Worm (Caenorhabditis elegans) whole organism, young adult: ENCODE data around the gene prx-19.

Experiments used
- B0035.1 ChIP-seq: sonication (generic microtip); optimal IDR thresholded peaks from 2 replicates; lab custom pipeline; 2016; ENCODE audit warnings: missing genetic modification characterization, mild to moderate bottlenecking, missing compliant biosample characterization, missing genotype, missing genetic modification reagents
- B0336.3 ChIP-seq: fragments of 200-800 bp; sonication (Bioruptor generic); IDR thresholded peaks from 2 replicates; pipeline ENCODE4 v1.3.6; 2022; ENCODE audit warnings: missing genetic modification characterization, missing compliant biosample characterization
- C17E4.6 ChIP-seq: fragments of 200-800 bp; sonication (Bioruptor generic); IDR thresholded peaks from 2 replicates; pipeline ENCODE4 v1.3.6; 2022; ENCODE audit warnings: missing genetic modification reagents, missing genetic modification characterization, missing compliant biosample characterization
- F55B11.4 ChIP-seq: sonication (generic microtip); optimal IDR thresholded peaks from 2 replicates; lab custom pipeline; 2016; ENCODE audit warnings: missing compliant biosample characterization, missing genetic modification characterization, borderline replicate concordance; ENCODE audit not compliant: insufficient read depth
- K11D2.4 ChIP-seq: fragments of 200-800 bp; sonication (Bioruptor generic); IDR thresholded peaks from 2 replicates; pipeline ENCODE4 v1.3.6; 2022; ENCODE audit warnings: missing genetic modification reagents, missing genetic modification characterization, missing compliant biosample characterization
- T07F8.4 ChIP-seq: sonication (generic microtip); optimal IDR thresholded peaks from 2 replicates; lab custom pipeline; 2016; ENCODE audit warnings: mild to moderate bottlenecking, missing genetic modification characterization, moderate library complexity, missing compliant biosample characterization
- Y56A3A.18 ChIP-seq: fragments of 200-800 bp; sonication (Bioruptor generic); IDR thresholded peaks from 2 replicates; pipeline ENCODE4 v1.3.6; 2022; ENCODE audit warnings: missing genetic modification reagents, missing genetic modification characterization, missing compliant biosample characterization
- Y79H2A.3 ChIP-seq: fragments of 200-800 bp; sonication (Bioruptor generic); conservative IDR thresholded peaks from 2 replicates; pipeline ENCODE4 v1.3.6; 2022; ENCODE audit warnings: missing genetic modification reagents, missing genetic modification characterization, missing compliant biosample characterization
- ZK185.1 ChIP-seq: sonication (generic microtip); optimal IDR thresholded peaks from 2 replicates; lab custom pipeline; 2016; ENCODE audit warnings: mild to moderate bottlenecking, missing genetic modification characterization, missing compliant biosample characterization; ENCODE audit not compliant: poor library complexity, severe bottlenecking
- aptf-2 ChIP-seq: fragments of 200-800 bp; sonication (Bioruptor generic); conservative IDR thresholded peaks from 2 replicates; pipeline ENCODE4 v1.3.6; 2022; ENCODE audit warnings: missing genetic modification reagents, missing genetic modification characterization, missing compliant biosample characterization
- attf-6 ChIP-seq: fragments of 200-800 bp; sonication (Bioruptor generic); IDR thresholded peaks from 2 replicates; pipeline ENCODE4 v1.3.6; 2022; ENCODE audit warnings: missing genetic modification reagents, missing genetic modification characterization, missing compliant biosample characterization
- bed-2 ChIP-seq: fragments of 200-800 bp; sonication (Bioruptor generic); IDR thresholded peaks from 2 replicates; pipeline ENCODE4 v1.3.6; 2022; ENCODE audit warnings: missing genetic modification reagents, missing genetic modification characterization, missing compliant biosample characterization
- ccch-3 ChIP-seq: fragments of 200-800 bp; sonication (Bioruptor generic); optimal IDR thresholded peaks from 2 replicates; lab custom pipeline; 2018; ENCODE audit warnings: mild to moderate bottlenecking, missing genetic modification characterization, missing compliant biosample characterization
- ceh-100 ChIP-seq: fragments of 200-800 bp; sonication (Bioruptor generic); IDR thresholded peaks from 2 replicates; pipeline ENCODE4 v1.3.6; 2022; ENCODE audit warnings: missing genetic modification reagents, missing genetic modification characterization, missing compliant biosample characterization
- ceh-58 ChIP-seq: fragments of 200-800 bp; sonication (Bioruptor generic); IDR thresholded peaks from 2 replicates; pipeline ENCODE4 v1.3.6; 2022; ENCODE audit warnings: missing genetic modification characterization, missing compliant biosample characterization
- ceh-79 ChIP-seq: sonication (generic microtip); optimal IDR thresholded peaks from 2 replicates; lab custom pipeline; 2017; ENCODE audit warnings: mild to moderate bottlenecking, missing genetic modification characterization, missing compliant biosample characterization
- ceh-91 ChIP-seq: fragments of 200-800 bp; sonication (Bioruptor generic); IDR thresholded peaks from 2 replicates; pipeline ENCODE4 v1.3.6; 2022; ENCODE audit warnings: missing genetic modification reagents, missing genetic modification characterization, missing compliant biosample characterization
- die-1 ChIP-seq: sonication (generic microtip); optimal IDR thresholded peaks from 2 replicates; lab custom pipeline; 2016; ENCODE audit warnings: missing genotype, mild to moderate bottlenecking, missing genetic modification characterization, missing compliant biosample characterization
- dpff-1 ChIP-seq: sonication (generic microtip); optimal IDR thresholded peaks from 2 replicates; lab custom pipeline; 2017; ENCODE audit warnings: mild to moderate bottlenecking, missing genetic modification characterization, missing compliant biosample characterization
- dpl-1 ChIP-seq: fragments of 150-350 bp; optimal IDR thresholded peaks from 2 replicates; lab custom pipeline; 2014; ENCODE audit warnings: missing biosample characterization, missing genetic modification reagents, missing genetic modification characterization
- efl-1 ChIP-seq: fragments of 150-350 bp; optimal IDR thresholded peaks from 2 replicates; lab custom pipeline; 2014; ENCODE audit warnings: missing biosample characterization, missing genetic modification reagents, missing genetic modification characterization
- egl-18 ChIP-seq: fragments of 200-800 bp; sonication (Bioruptor generic); IDR thresholded peaks from 2 replicates; pipeline ENCODE4 v1.3.6; 2022; ENCODE audit warnings: missing genetic modification reagents, missing genetic modification characterization, missing compliant biosample characterization
- fkh-3 ChIP-seq: sonication (generic microtip); optimal IDR thresholded peaks from 2 replicates; lab custom pipeline; 2016; ENCODE audit warnings: mild to moderate bottlenecking, missing genetic modification characterization, missing compliant biosample characterization
- hmg-20 ChIP-seq: fragments of 200-800 bp; sonication (Bioruptor generic); IDR thresholded peaks from 2 replicates; pipeline ENCODE4 v1.3.6; 2022; ENCODE audit warnings: missing genetic modification reagents, missing genetic modification characterization, missing compliant biosample characterization
- hsf-1 ChIP-seq: fragments of 200-800 bp; sonication (Bioruptor generic); IDR thresholded peaks from 2 replicates; pipeline ENCODE4 v1.3.6; 2022; ENCODE audit warnings: missing genetic modification reagents, missing genetic modification characterization, missing compliant biosample characterization
- lag-1 ChIP-seq: fragments of 200-800 bp; sonication (Bioruptor generic); IDR thresholded peaks from 2 replicates; pipeline ENCODE4 v1.3.6; 2022; ENCODE audit warnings: missing genetic modification reagents, missing genetic modification characterization, missing compliant biosample characterization
- lin-26 ChIP-seq: fragments of 200-800 bp; sonication (Bioruptor generic); IDR thresholded peaks from 2 replicates; pipeline ENCODE4 v1.3.6; 2022; ENCODE audit warnings: missing genetic modification reagents, missing genetic modification characterization, missing compliant biosample characterization
- lin-54 ChIP-seq: fragments of 200-800 bp; sonication (Bioruptor generic); optimal IDR thresholded peaks from 2 replicates; lab custom pipeline; 2018; ENCODE audit warnings: mild to moderate bottlenecking, missing genetic modification characterization, missing compliant biosample characterization
- lsl-1 ChIP-seq: fragments of 200-800 bp; sonication (Bioruptor generic); optimal IDR thresholded peaks from 2 replicates; lab custom pipeline; 2018; ENCODE audit warnings: mild to moderate bottlenecking, missing genetic modification characterization, moderate library complexity, missing compliant biosample characterization
- lsy-27 ChIP-seq: sonication (generic microtip); optimal IDR thresholded peaks from 2 replicates; lab custom pipeline; 2017; ENCODE audit warnings: missing genetic modification characterization, mild to moderate bottlenecking, missing compliant biosample characterization, antibody characterized with exemption, missing genotype, borderline replicate concordance; ENCODE audit not compliant: insufficient read depth
- madf-10 ChIP-seq: sonication (generic microtip); optimal IDR thresholded peaks from 2 replicates; lab custom pipeline; 2016; ENCODE audit warnings: mild to moderate bottlenecking, missing genetic modification characterization, missing compliant biosample characterization
- madf-6 ChIP-seq: fragments of 200-800 bp; sonication (Bioruptor generic); IDR thresholded peaks from 2 replicates; pipeline ENCODE4 v1.3.6; 2022; ENCODE audit warnings: missing genetic modification reagents, missing genetic modification characterization, missing compliant biosample characterization
- nhr-120 ChIP-seq: fragments of 200-800 bp; sonication (Bioruptor generic); IDR thresholded peaks from 2 replicates; pipeline ENCODE4 v1.3.6; 2022; ENCODE audit warnings: missing genetic modification characterization, missing compliant biosample characterization
- nhr-179 ChIP-seq: sonication (generic microtip); optimal IDR thresholded peaks from 2 replicates; lab custom pipeline; 2016; ENCODE audit warnings: mild to moderate bottlenecking, missing genetic modification characterization, missing compliant biosample characterization
- nhr-27 ChIP-seq: fragments of 200-800 bp; sonication (Bioruptor generic); optimal IDR thresholded peaks from 2 replicates; lab custom pipeline; 2018; ENCODE audit warnings: mild to moderate bottlenecking, missing genetic modification characterization, moderate library complexity, missing compliant biosample characterization
- nhr-80 ChIP-seq: sonication (generic microtip); optimal IDR thresholded peaks from 2 replicates; lab custom pipeline; 2016; ENCODE audit warnings: missing genetic modification characterization, missing compliant biosample characterization
- rec-8 ChIP-seq, 2 experiments: sonication (generic microtip); optimal IDR thresholded peaks; 2 replicates each; lab custom pipeline; 2016; ENCODE audit warnings: mild to moderate bottlenecking in 2 of 2, missing genetic modification characterization in 2 of 2, missing genetic modification reagents in 2 of 2, missing genotype in 2 of 2, missing biosample characterization in 1 of 2, missing compliant biosample characterization in 1 of 2, moderate library complexity in 1 of 2
- snpc-1.1 ChIP-seq: sonication (generic microtip); optimal IDR thresholded peaks from 2 replicates; lab custom pipeline; 2017; ENCODE audit warnings: missing genetic modification characterization, mild to moderate bottlenecking, missing compliant biosample characterization, antibody characterized with exemption, moderate library complexity, missing genotype, missing genetic modification reagents; ENCODE audit not compliant: insufficient read depth
- snpc-4 ChIP-seq, 5 experiments: fragments of 150-350 bp in 1 of 5; sonication (generic microtip) in 4 of 5; optimal IDR thresholded peaks; 2 replicates each; lab custom pipeline; 2014 to 2018; ENCODE audit warnings: missing genetic modification characterization in 5 of 5, missing biosample characterization in 3 of 5, antibody characterized with exemption in 2 of 5, mild to moderate bottlenecking in 2 of 5, missing compliant biosample characterization in 2 of 5, missing genotype in 2 of 5, moderate library complexity in 2 of 5, missing genetic modification reagents in 1 of 5
- sptf-2 ChIP-seq: fragments of 200-800 bp; sonication (Bioruptor generic); optimal IDR thresholded peaks from 2 replicates; lab custom pipeline; 2018; ENCODE audit warnings: mild to moderate bottlenecking, missing genetic modification characterization, missing compliant biosample characterization
- tlf-1 ChIP-seq: fragments of 200-800 bp; sonication (Bioruptor generic); optimal IDR thresholded peaks from 2 replicates; lab custom pipeline; 2018; ENCODE audit warnings: mild to moderate bottlenecking, missing genetic modification characterization, missing compliant biosample characterization
- xnd-1 ChIP-seq: sonication (generic microtip); optimal IDR thresholded peaks from 2 replicates; lab custom pipeline; 2016; ENCODE audit warnings: missing genotype, missing genetic modification reagents, missing genetic modification characterization, missing compliant biosample characterization
- zfh-2 ChIP-seq: fragments of 200-800 bp; sonication (Bioruptor generic); conservative IDR thresholded peaks from 2 replicates; pipeline ENCODE4 v1.3.6; 2022; ENCODE audit warnings: missing genetic modification reagents, missing genetic modification characterization, missing compliant biosample characterization
- zim-3 ChIP-seq: sonication (generic microtip); optimal IDR thresholded peaks from 2 replicates; lab custom pipeline; 2017; ENCODE audit warnings: mild to moderate bottlenecking, missing genetic modification characterization, moderate library complexity, missing compliant biosample characterization
- ztf-25 ChIP-seq: fragments of 200-800 bp; sonication (Bioruptor generic); IDR thresholded peaks from 2 replicates; pipeline ENCODE4 v1.3.6; 2022; ENCODE audit warnings: missing genetic modification reagents, missing genetic modification characterization, missing compliant biosample characterization
- ztf-6 ChIP-seq: fragments of 200-800 bp; sonication (Bioruptor generic); IDR thresholded peaks from 2 replicates; pipeline ENCODE4 v1.3.6; 2022; ENCODE audit warnings: missing genetic modification reagents, missing genetic modification characterization, missing compliant biosample characterization

Gene prx-19

ce11 chrIII:8799964-8800795 lies 8.9 kb downstream of the prx-19 start, which contains the start of gene F54F2.6 (continued):
- TF ChIP-seq fkh-3 (tag; lab: Kevin White, UChicago), result no peak
- TF ChIP-seq lsy-27 (tag; lab: Kevin White, UChicago), result no peak
- TF ChIP-seq nhr-120, result no peak
- TF ChIP-seq lsl-1 (GFP tag; lab: Kevin White, UChicago), result no peak
- TF ChIP-seq nhr-80, result peak; percentile 61
- TF ChIP-seq snpc-1.1 (tag; lab: Kevin White, UChicago), result no peak
- TF ChIP-seq hmg-20, result no peak
- TF ChIP-seq B0035.1 (tag; lab: Kevin White, UChicago), result peak; percentile 32
- no peak for TF ChIP-seq efl-1 (GFP tag; lab: Kevin White, UChicago)
- 0 out of 2 replicates have a peak, but pooled peaks have one; percentile 8 for TF ChIP-seq egl-18 (GFP tag; lab: Robert Waterston, UW)
- no peak for TF ChIP-seq zim-3 (tag; lab: Kevin White, UChicago)
- TF ChIP-seq madf-10 (tag; lab: Kevin White, UChicago), result peak; percentile 42
- TF ChIP-seq snpc-4 (GFP tag; optimal IDR thresholded peaks at IDR 0.05; lab: Kevin White, UChicago), result no peak
- TF ChIP-seq snpc-4 (tag; optimal IDR thresholded peaks at IDR 0.05; lab: Kevin White, UChicago), result peak in 2 of 4 experiments; percentile 50
- TF ChIP-seq T07F8.4 (tag; lab: Kevin White, UChicago), result no peak
- TF ChIP-seq lin-54 (GFP tag; lab: Kevin White, UChicago), result peak; percentile 36
- peak; percentile 99 for TF ChIP-seq zfh-2 (GFP tag; lab: Robert Waterston, UW)
- no peak for TF ChIP-seq ceh-58 (GFP tag; lab: Robert Waterston, UW)
- TF ChIP-seq tlf-1, result peak; percentile 16
- no peak for TF ChIP-seq dpl-1 (GFP tag; lab: Kevin White, UChicago)
- no peak for TF ChIP-seq ceh-91 (GFP tag; lab: Robert Waterston, UW)
- TF ChIP-seq aptf-2 (GFP tag; lab: Robert Waterston, UW), result no peak
- peak; percentile 77 for TF ChIP-seq B0336.3
- TF ChIP-seq sptf-2, result no peak
- TF ChIP-seq ceh-79 (tag; lab: Kevin White, UChicago), result no peak
- no peak for TF ChIP-seq attf-6 (GFP tag; lab: Robert Waterston, UW)
- no peak for TF ChIP-seq lin-26
- TF ChIP-seq die-1 (tag; lab: Kevin White, UChicago), result no peak
- no peak for TF ChIP-seq hsf-1 (GFP tag; lab: Robert Waterston, UW)
- TF ChIP-seq bed-2 (GFP tag; lab: Robert Waterston, UW), result no peak
- no peak for TF ChIP-seq madf-6 (GFP tag; lab: Robert Waterston, UW)
- no peak for TF ChIP-seq rec-8 (tag; optimal IDR thresholded peaks at IDR 0.05; lab: Kevin White, UChicago)
- no peak for TF ChIP-seq ccch-3 (GFP tag; lab: Kevin White, UChicago)
- peak; percentile 20 for TF ChIP-seq dpff-1 (tag; lab: Kevin White, UChicago)
- peak; percentile 52 for TF ChIP-seq ZK185.1 (tag; lab: Kevin White, UChicago)
- no peak for TF ChIP-seq lag-1 (GFP tag; lab: Robert Waterston, UW)
- TF ChIP-seq xnd-1 (tag; lab: Kevin White, UChicago), result no peak
- 0 out of 2 replicates have a peak, but pooled peaks have one; percentile 32 for TF ChIP-seq C17E4.6 (GFP tag; lab: Robert Waterston, UW)
- no peak for TF ChIP-seq nhr-27
- no peak for TF ChIP-seq Y56A3A.18
- TF ChIP-seq ztf-25 (GFP tag; lab: Robert Waterston, UW), result no peak
- TF ChIP-seq nhr-179 (tag; lab: Kevin White, UChicago), result no peak
- no peak for TF ChIP-seq F55B11.4 (tag; lab: Kevin White, UChicago)
- TF ChIP-seq K11D2.4 (GFP tag; lab: Robert Waterston, UW), result peak; percentile 73; the same call in 1 of the 2 replicates
- no peak for TF ChIP-seq Y79H2A.3
- TF ChIP-seq ztf-6 (GFP tag; lab: Robert Waterston, UW), result no peak
- TF ChIP-seq ceh-100 (GFP tag; lab: Robert Waterston, UW), result no peak
